Worm (Caenorhabditis elegans) whole organism, young adult: Measurements from ENCODE around the gene ceh-10.
A peak's percentile ranks its signal among the peaks of the same experiment; 100 is the strongest.

Source experiments
- B0261.1 ChIP-seq: sonication (generic microtip); optimal IDR thresholded peaks from 2 replicates; lab custom pipeline; 2016; ENCODE audit warnings: mild to moderate bottlenecking, missing genetic modification characterization, moderate library complexity, missing compliant biosample characterization
- B0336.3 ChIP-seq: fragments of 200-800 bp; sonication (Bioruptor generic); IDR thresholded peaks from 2 replicates; pipeline ENCODE4 v1.3.6; 2022; ENCODE audit warnings: missing genetic modification characterization, missing compliant biosample characterization
- F10E7.11 ChIP-seq: sonication (generic microtip); optimal IDR thresholded peaks from 2 replicates; lab custom pipeline; 2017; ENCODE audit warnings: mild to moderate bottlenecking, missing genetic modification characterization, moderate library complexity, missing compliant biosample characterization
- F22D6.2 ChIP-seq: sonication (generic microtip); optimal IDR thresholded peaks from 2 replicates; lab custom pipeline; 2016; ENCODE audit warnings: mild to moderate bottlenecking, missing genetic modification characterization, missing compliant biosample characterization
- F23B12.7 ChIP-seq: sonication (generic microtip); optimal IDR thresholded peaks from 2 replicates; lab custom pipeline; 2017; ENCODE audit warnings: missing genetic modification characterization, mild to moderate bottlenecking, missing compliant biosample characterization, antibody characterized with exemption, moderate library complexity; ENCODE audit not compliant: insufficient read depth
- F57A8.1 ChIP-seq: fragments of 200-800 bp; sonication (Bioruptor generic); optimal IDR thresholded peaks from 2 replicates; lab custom pipeline; 2018; ENCODE audit warnings: mild to moderate bottlenecking, missing genetic modification characterization, moderate library complexity, missing compliant biosample characterization
- T07F8.4 ChIP-seq: sonication (generic microtip); optimal IDR thresholded peaks from 2 replicates; lab custom pipeline; 2016; ENCODE audit warnings: mild to moderate bottlenecking, missing genetic modification characterization, moderate library complexity, missing compliant biosample characterization
- Y53G8AR.9 ChIP-seq: fragments of 200-800 bp; sonication (Bioruptor generic); conservative IDR thresholded peaks from 2 replicates; pipeline ENCODE4 v1.3.6; 2022; ENCODE audit warnings: missing genetic modification reagents, missing genetic modification characterization, missing compliant biosample characterization
- ama-1 ChIP-seq, 3 experiments: fragments of 150-350 bp in 1 of 3; sonication (generic microtip) in 2 of 3; optimal IDR thresholded peaks; 2 replicates each; lab custom pipeline; 2014 to 2018; ENCODE audit warnings: missing biosample characterization in 2 of 3, missing genetic modification characterization in 2 of 3, missing genetic modification reagents in 2 of 3
- atf-7 ChIP-seq: sonication (generic microtip); optimal IDR thresholded peaks from 2 replicates; lab custom pipeline; 2017; ENCODE audit warnings: mild to moderate bottlenecking, missing genetic modification characterization, missing compliant biosample characterization
- athp-1 ChIP-seq: sonication (generic microtip); optimal IDR thresholded peaks from 2 replicates; lab custom pipeline; 2017; ENCODE audit warnings: mild to moderate bottlenecking, missing genetic modification characterization, missing compliant biosample characterization
- attf-3 ChIP-seq: fragments of 200-800 bp; sonication (Bioruptor generic); conservative IDR thresholded peaks from 2 replicates; pipeline ENCODE4 v1.3.6; 2022; ENCODE audit warnings: missing genetic modification reagents, missing genetic modification characterization, missing compliant biosample characterization
- attf-5 ChIP-seq: fragments of 200-800 bp; sonication (Bioruptor generic); optimal IDR thresholded peaks from 2 replicates; lab custom pipeline; 2018; ENCODE audit warnings: mild to moderate bottlenecking, missing genetic modification characterization, missing compliant biosample characterization
- bed-2 ChIP-seq: fragments of 200-800 bp; sonication (Bioruptor generic); IDR thresholded peaks from 2 replicates; pipeline ENCODE4 v1.3.6; 2022; ENCODE audit warnings: missing genetic modification reagents, missing genetic modification characterization, missing compliant biosample characterization
- cebp-1 ChIP-seq, 2 experiments: fragments of 200-800 bp in 1 of 2; sonication (Bioruptor generic) in 1 of 2; sonication (generic microtip) in 1 of 2; IDR thresholded peaks in 1 of 2; optimal IDR thresholded peaks in 1 of 2; 2 replicates each; pipeline versions ENCODE4 v1.3.6 to Lab custom; 2017 to 2022; ENCODE audit warnings: missing compliant biosample characterization in 2 of 2, missing genetic modification characterization in 2 of 2, mild to moderate bottlenecking in 1 of 2, missing genetic modification reagents in 1 of 2, moderate library complexity in 1 of 2
- ceh-40 ChIP-seq: fragments of 200-800 bp; sonication (Bioruptor generic); IDR thresholded peaks from 2 replicates; pipeline ENCODE4 v1.3.6; 2022; ENCODE audit warnings: missing genetic modification characterization, missing compliant biosample characterization
- ceh-79 ChIP-seq: sonication (generic microtip); optimal IDR thresholded peaks from 2 replicates; lab custom pipeline; 2017; ENCODE audit warnings: mild to moderate bottlenecking, missing genetic modification characterization, missing compliant biosample characterization
- egl-44 ChIP-seq: fragments of 200-800 bp; sonication (Bioruptor generic); IDR thresholded peaks from 2 replicates; pipeline ENCODE4 v1.3.6; 2022; ENCODE audit warnings: missing genetic modification reagents, missing genetic modification characterization, missing compliant biosample characterization
- ekl-4 ChIP-seq: fragments of 200-800 bp; sonication (Bioruptor generic); IDR thresholded peaks from 2 replicates; pipeline ENCODE4 v1.3.6; 2022; ENCODE audit warnings: missing genetic modification reagents, missing genetic modification characterization, missing compliant biosample characterization
- ets-4 ChIP-seq: fragments of 200-800 bp; sonication (Bioruptor generic); optimal IDR thresholded peaks from 2 replicates; lab custom pipeline; 2018; ENCODE audit warnings: mild to moderate bottlenecking, missing genetic modification characterization, missing compliant biosample characterization
- let-526 ChIP-seq: fragments of 200-800 bp; sonication (Bioruptor generic); IDR thresholded peaks from 2 replicates; pipeline ENCODE4 v1.3.6; 2022; ENCODE audit warnings: missing genetic modification reagents, missing genetic modification characterization, missing compliant biosample characterization
- let-607 ChIP-seq, 2 experiments: fragments of 200-800 bp in 1 of 2; sonication (Bioruptor generic) in 1 of 2; sonication (generic microtip) in 1 of 2; optimal IDR thresholded peaks; 2 replicates each; lab custom pipeline; 2016 to 2018; ENCODE audit warnings: mild to moderate bottlenecking in 2 of 2, missing compliant biosample characterization in 2 of 2, missing genetic modification characterization in 2 of 2, moderate library complexity in 2 of 2, missing genotype in 1 of 2
- lin-35 ChIP-seq, 3 experiments: fragments of 150-350 bp in 2 of 3; sonication (generic microtip) in 1 of 3; optimal IDR thresholded peaks; 2 replicates each; lab custom pipeline; 2014 to 2018; ENCODE audit warnings: missing biosample characterization in 3 of 3, missing genetic modification characterization in 3 of 3, missing genetic modification reagents in 3 of 3
- lin-54 ChIP-seq: fragments of 200-800 bp; sonication (Bioruptor generic); optimal IDR thresholded peaks from 2 replicates; lab custom pipeline; 2018; ENCODE audit warnings: mild to moderate bottlenecking, missing genetic modification characterization, missing compliant biosample characterization
- madf-10 ChIP-seq: sonication (generic microtip); optimal IDR thresholded peaks from 2 replicates; lab custom pipeline; 2016; ENCODE audit warnings: mild to moderate bottlenecking, missing genetic modification characterization, missing compliant biosample characterization
- madf-6 ChIP-seq: fragments of 200-800 bp; sonication (Bioruptor generic); IDR thresholded peaks from 2 replicates; pipeline ENCODE4 v1.3.6; 2022; ENCODE audit warnings: missing genetic modification reagents, missing genetic modification characterization, missing compliant biosample characterization
- mcd-1 ChIP-seq: fragments of 200-800 bp; sonication (Bioruptor generic); IDR thresholded peaks from 2 replicates; pipeline ENCODE4 v1.3.6; 2022; ENCODE audit warnings: missing genetic modification reagents, missing genetic modification characterization, missing compliant biosample characterization
- mes-4 ChIP-seq: sonication (generic microtip); optimal IDR thresholded peaks from 2 replicates; lab custom pipeline; 2016; ENCODE audit warnings: missing genotype, missing genetic modification characterization, missing compliant biosample characterization
- nfya-1 ChIP-seq: sonication (generic microtip); optimal IDR thresholded peaks from 2 replicates; lab custom pipeline; 2017; ENCODE audit warnings: antibody characterized with exemption, missing compliant biosample characterization, missing genetic modification characterization, borderline replicate concordance; ENCODE audit not compliant: insufficient read depth
- nfya-2 ChIP-seq: fragments of 200-800 bp; sonication (Bioruptor generic); IDR thresholded peaks from 2 replicates; pipeline ENCODE4 v1.3.6; 2022; ENCODE audit warnings: missing genetic modification reagents, missing genetic modification characterization, missing compliant biosample characterization
- nfyb-1 ChIP-seq: fragments of 200-800 bp; sonication (Bioruptor generic); IDR thresholded peaks from 2 replicates; pipeline ENCODE4 v1.3.6; 2022; ENCODE audit warnings: missing genetic modification reagents, missing genetic modification characterization, missing compliant biosample characterization
- nhr-120 ChIP-seq: fragments of 200-800 bp; sonication (Bioruptor generic); IDR thresholded peaks from 2 replicates; pipeline ENCODE4 v1.3.6; 2022; ENCODE audit warnings: missing genetic modification characterization, missing compliant biosample characterization
- nhr-179 ChIP-seq: sonication (generic microtip); optimal IDR thresholded peaks from 2 replicates; lab custom pipeline; 2016; ENCODE audit warnings: mild to moderate bottlenecking, missing genetic modification characterization, missing compliant biosample characterization
- nhr-80 ChIP-seq: sonication (generic microtip); optimal IDR thresholded peaks from 2 replicates; lab custom pipeline; 2016; ENCODE audit warnings: missing genetic modification characterization, missing compliant biosample characterization
- pbrm-1 ChIP-seq: fragments of 200-800 bp; sonication (Bioruptor generic); IDR thresholded peaks from 2 replicates; pipeline ENCODE4 v1.3.6; 2022; ENCODE audit warnings: missing genetic modification reagents, missing genetic modification characterization, missing compliant biosample characterization
- pha-4 ChIP-seq: fragments of 150-350 bp; sonication (generic microtip); optimal IDR thresholded peaks from 2 replicates; lab custom pipeline; 2014; ENCODE audit warnings: missing biosample characterization, missing genetic modification reagents, missing genetic modification characterization
- sptf-2 ChIP-seq: fragments of 200-800 bp; sonication (Bioruptor generic); optimal IDR thresholded peaks from 2 replicates; lab custom pipeline; 2018; ENCODE audit warnings: mild to moderate bottlenecking, missing genetic modification characterization, missing compliant biosample characterization
- unc-130 ChIP-seq: sonication (generic microtip); optimal IDR thresholded peaks from 2 replicates; lab custom pipeline; 2016; ENCODE audit warnings: missing genetic modification reagents, missing genetic modification characterization, missing compliant biosample characterization
- unc-62 ChIP-seq: fragments of 150-350 bp; optimal IDR thresholded peaks from 2 replicates; lab custom pipeline; 2014; ENCODE audit warnings: missing biosample characterization, missing genetic modification reagents, missing genetic modification characterization
- zfh-2 ChIP-seq: fragments of 200-800 bp; sonication (Bioruptor generic); conservative IDR thresholded peaks from 2 replicates; pipeline ENCODE4 v1.3.6; 2022; ENCODE audit warnings: missing genetic modification reagents, missing genetic modification characterization, missing compliant biosample characterization
- ztf-18 ChIP-seq: sonication (generic microtip); optimal IDR thresholded peaks from 2 replicates; lab custom pipeline; 2016; ENCODE audit warnings: missing genotype, mild to moderate bottlenecking, missing genetic modification characterization, missing compliant biosample characterization
- ztf-28 ChIP-seq: fragments of 200-800 bp; sonication (Bioruptor generic); IDR thresholded peaks from 2 replicates; pipeline ENCODE4 v1.3.6; 2022; ENCODE audit warnings: missing genetic modification reagents, missing genetic modification characterization, missing compliant biosample characterization
- ztf-3 ChIP-seq: fragments of 200-800 bp; sonication (Bioruptor generic); optimal IDR thresholded peaks from 2 replicates; lab custom pipeline; 2018; ENCODE audit warnings: mild to moderate bottlenecking, missing genetic modification characterization, missing compliant biosample characterization
- ztf-6 ChIP-seq: fragments of 200-800 bp; sonication (Bioruptor generic); IDR thresholded peaks from 2 replicates; pipeline ENCODE4 v1.3.6; 2022; ENCODE audit warnings: missing genetic modification reagents, missing genetic modification characterization, missing compliant biosample characterization

ceh-10 gene

DNA sequence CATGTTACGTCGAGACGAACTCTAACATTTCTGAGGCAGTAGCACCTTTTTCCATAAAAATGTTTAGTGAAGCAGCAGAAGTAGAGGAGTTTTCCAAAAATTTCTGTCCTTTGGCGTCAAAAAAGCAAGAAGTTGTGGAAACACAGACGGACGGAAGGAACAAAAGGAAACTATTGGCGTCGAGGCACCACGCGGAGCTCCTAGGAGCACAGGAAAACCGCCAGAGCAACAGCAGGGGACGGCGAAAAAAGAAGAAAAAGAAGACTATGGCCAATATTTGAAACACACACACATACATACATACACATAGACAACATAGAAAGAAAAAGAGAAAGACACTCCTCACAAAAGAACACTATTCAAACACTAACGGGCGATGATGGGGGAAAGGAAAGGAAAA, 44.1 kb downstream of the ceh-10 start:
- no peak for TF ChIP-seq lin-35 (GFP tag; optimal IDR thresholded peaks at IDR 0.05; lab: Kevin White, UChicago)
- no peak for TF ChIP-seq madf-6 (GFP tag; lab: Robert Waterston, UW)
- TF ChIP-seq unc-62 (GFP tag; lab: Kevin White, UChicago) = no peak
- no peak for TF ChIP-seq nhr-179
- no peak for TF ChIP-seq madf-10
- no peak for TF ChIP-seq cebp-1 (GFP tag; IDR thresholded peaks at IDR 0.05; lab: Robert Waterston, UW)
- peak; percentile 10 for TF ChIP-seq cebp-1 (tag; optimal IDR thresholded peaks at IDR 0.05; lab: Kevin White, UChicago)
- TF ChIP-seq pha-4 (tag; lab: Kevin White, UChicago) = no peak
- no peak for TF ChIP-seq B0261.1 (tag; lab: Kevin White, UChicago)
- TF ChIP-seq B0336.3 (GFP tag; lab: Robert Waterston, UW) = no peak
- TF ChIP-seq ztf-3 (GFP tag; lab: Kevin White, UChicago) = no peak
- 0 out of 2 replicates have a peak, but pooled peaks have one; percentile 8 for TF ChIP-seq zfh-2
- TF ChIP-seq ztf-28 = no peak

ce11 chrIII:5843662-5844061, 44.8 kb downstream of the ceh-10 start:
- no peak for TF ChIP-seq Y53G8AR.9 (GFP tag; lab: Robert Waterston, UW)
- peak; percentile 39; the same call in 1 of the 2 replicates for TF ChIP-seq zfh-2

DNA sequence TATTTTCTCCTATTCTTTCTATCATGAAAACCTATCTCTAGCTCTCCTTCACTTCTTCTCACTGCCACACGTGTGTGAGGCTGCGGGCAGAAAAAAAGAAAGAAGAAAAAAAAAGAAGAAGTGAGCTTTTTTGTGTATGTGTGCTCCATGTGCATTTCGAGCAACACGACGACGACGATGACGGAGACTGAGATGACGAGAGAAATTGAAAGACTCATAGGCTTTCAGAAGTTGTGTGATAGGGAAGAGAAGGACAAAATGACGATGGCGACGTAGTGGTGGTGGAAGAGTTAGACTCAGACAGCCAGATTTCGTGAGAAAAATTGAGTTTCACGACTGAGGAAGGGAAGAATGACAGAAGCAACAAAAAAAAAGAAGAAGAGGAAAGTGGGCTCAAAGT, 46.6 kb downstream of the ceh-10 start:
- TF ChIP-seq ama-1 (optimal IDR thresholded peaks at IDR 0.05; lab: Kevin White, UChicago) (no peak), ama-1 (GFP tag; optimal IDR thresholded peaks at IDR 0.05; lab: Kevin White, UChicago) (no peak), lin-54 (GFP tag; lab: Kevin White, UChicago) (no peak), cebp-1 (GFP tag; IDR thresholded peaks at IDR 0.05; lab: Robert Waterston, UW) (no peak), cebp-1 (tag; optimal IDR thresholded peaks at IDR 0.05; lab: Kevin White, UChicago) (peak; percentile 59), F22D6.2 (no peak), T07F8.4 (tag; lab: Kevin White, UChicago) (no peak), mcd-1 (GFP tag; lab: Robert Waterston, UW) (no peak), B0261.1 (tag; lab: Kevin White, UChicago) (no peak), pbrm-1 (0 out of 2 replicates have a peak, but pooled peaks have one; percentile 17), sptf-2 (GFP tag; lab: Kevin White, UChicago) (no peak), bed-2 (GFP tag; lab: Robert Waterston, UW) (no peak), nfya-1 (tag; lab: Kevin White, UChicago) (no peak), mes-4 (no peak), attf-5 (peak; percentile 24), ztf-18 (tag; lab: Kevin White, UChicago) (no peak), nhr-80 (tag; lab: Kevin White, UChicago) (no peak), lin-35 (GFP tag; optimal IDR thresholded peaks at IDR 0.05; lab: Kevin White, UChicago) (peak in 1 of 3 experiments; percentile 63), F10E7.11 (tag; lab: Kevin White, UChicago) (no peak), atf-7 (tag; lab: Kevin White, UChicago) (no peak), nfyb-1 (GFP tag; lab: Robert Waterston, UW) (no peak), athp-1 (tag; lab: Kevin White, UChicago) (no peak), ets-4 (no peak), ceh-40 (GFP tag; lab: Robert Waterston, UW) (no peak), ekl-4 (GFP tag; lab: Robert Waterston, UW) (no peak), let-526 (GFP tag; lab: Robert Waterston, UW) (no peak), nfya-2 (no peak), unc-130 (GFP tag; lab: Kevin White, UChicago) (no peak), nhr-120 (GFP tag; lab: Robert Waterston, UW) (no peak), ceh-79 (tag; lab: Kevin White, UChicago) (no peak), F57A8.1 (GFP tag; lab: Kevin White, UChicago) (no peak), F23B12.7 (tag; lab: Kevin White, UChicago) (no peak), ztf-3 (GFP tag; lab: Kevin White, UChicago) (no peak), ztf-28 (no peak), egl-44 (no peak), ztf-6 (GFP tag; lab: Robert Waterston, UW) (no peak), let-607 (tag; optimal IDR thresholded peaks at IDR 0.05; lab: Kevin White, UChicago) (no peak), attf-3 (GFP tag; lab: Robert Waterston, UW) (no peak)
